Worm (Caenorhabditis elegans) whole organism, early embryonic: ENCODE measurements around the gene W01C9.2.

Experiments used
- F13C5.2 ChIP-seq: sonication (generic microtip); optimal IDR thresholded peaks from 2 replicates; lab custom pipeline; 2017; ENCODE audit warnings: mild to moderate bottlenecking, missing genetic modification characterization, inconsistent platforms, missing compliant biosample characterization
- aly-1 ChIP-seq: sonication (generic microtip); optimal IDR thresholded peaks from 2 replicates; lab custom pipeline; 2016; ENCODE audit warnings: missing genetic modification characterization, missing compliant biosample characterization
- ama-1 ChIP-seq: fragments of 150-350 bp; optimal IDR thresholded peaks from 2 replicates; lab custom pipeline; 2014
- ceh-36 ChIP-seq: sonication (generic microtip); optimal IDR thresholded peaks from 2 replicates; lab custom pipeline; 2016; ENCODE audit warnings: missing genetic modification characterization, inconsistent platforms, missing compliant biosample characterization
- ets-7 ChIP-seq: sonication (generic microtip); optimal IDR thresholded peaks from 2 replicates; lab custom pipeline; 2016; ENCODE audit warnings: missing genotype, missing genetic modification characterization, missing compliant biosample characterization
- flt-1 ChIP-seq: fragments of 200-800 bp; sonication (Bioruptor generic); IDR thresholded peaks from 2 replicates; pipeline ENCODE4 v1.3.6; 2022; ENCODE audit warnings: missing genetic modification characterization, missing compliant biosample characterization
- hmg-4 ChIP-seq: fragments of 200-800 bp; sonication (Bioruptor generic); optimal IDR thresholded peaks from 2 replicates; lab custom pipeline; 2018; ENCODE audit warnings: mild to moderate bottlenecking, missing genetic modification characterization, missing compliant biosample characterization
- hnd-1 ChIP-seq: sonication (generic microtip); optimal IDR thresholded peaks from 2 replicates; lab custom pipeline; 2016; ENCODE audit warnings: missing genetic modification characterization, missing compliant biosample characterization
- pes-1 ChIP-seq: fragments of 200-800 bp; sonication (Bioruptor generic); IDR thresholded peaks from 2 replicates; pipeline ENCODE4 v1.3.6; 2022; ENCODE audit warnings: missing genetic modification reagents, missing genetic modification characterization, missing compliant biosample characterization
- sea-1 ChIP-seq: fragments of 200-800 bp; sonication (Bioruptor generic); conservative IDR thresholded peaks from 2 replicates; pipeline ENCODE4 v1.3.6; 2022; ENCODE audit warnings: missing genetic modification characterization, missing compliant biosample characterization
- tbx-11 ChIP-seq: fragments of 200-800 bp; sonication (Bioruptor generic); IDR thresholded peaks from 2 replicates; pipeline ENCODE4 v1.3.6; 2022; ENCODE audit warnings: missing genetic modification characterization, missing compliant biosample characterization
- tra-4 ChIP-seq: sonication (generic microtip); optimal IDR thresholded peaks from 2 replicates; lab custom pipeline; 2017; ENCODE audit warnings: missing genetic modification characterization, missing compliant biosample characterization

ce11 chrII:8504074-8504724 is 32.0 kb upstream of the W01C9.2 start:
- TF ChIP-seq flt-1 (GFP tag; lab: Robert Waterston, UW): no peak
- TF ChIP-seq aly-1 (tag; lab: Kevin White, UChicago): no peak
- TF ChIP-seq ceh-36: no peak
- TF ChIP-seq ama-1 (lab: Kevin White, UChicago): no peak
- TF ChIP-seq sea-1 (GFP tag; lab: Robert Waterston, UW): no peak
- no peak for TF ChIP-seq tra-4 (tag; lab: Kevin White, UChicago)
- TF ChIP-seq pes-1 (GFP tag; lab: Robert Waterston, UW): no peak
- TF ChIP-seq tbx-11 (GFP tag; lab: Robert Waterston, UW): no peak
- no peak for TF ChIP-seq ets-7 (tag; lab: Kevin White, UChicago)
- no peak for TF ChIP-seq F13C5.2 (tag; lab: Kevin White, UChicago)
- no peak for TF ChIP-seq hmg-4 (GFP tag; lab: Kevin White, UChicago)
- no peak for TF ChIP-seq hnd-1 (tag; lab: Kevin White, UChicago)
